Worm (Caenorhabditis elegans): Measurements from ENCODE around the gene srx-130.

- TF ChIP-seq mdl-1 (tag; optimal IDR thresholded peaks at IDR 0.05) (no peak), dpl-1 (GFP tag; optimal IDR thresholded peaks at IDR 0.05) (no peak), pag-3 (tag; optimal IDR thresholded peaks at IDR 0.05; ENCODE audit: borderline replicate concordance, insufficient read depth) (no peak), fkh-10 (GFP tag; optimal IDR thresholded peaks at IDR 0.05) (no peak), hpl-2 (GFP tag; optimal IDR thresholded peaks at IDR 0.05) (no peak), lin-14 (GFP tag; optimal IDR thresholded peaks at IDR 0.05) (no peak), elt-2 (tag; optimal IDR thresholded peaks at IDR 0.05) (no peak), ama-1 (optimal IDR thresholded peaks at IDR 0.05) (no peak), ceh-90 (tag; optimal IDR thresholded peaks at IDR 0.05) (no peak), ces-1 (GFP tag; optimal IDR thresholded peaks at IDR 0.05) (no peak), ceh-82 (tag; optimal IDR thresholded peaks at IDR 0.05) (no peak), nhr-77 (tag; optimal IDR thresholded peaks at IDR 0.05) (no peak), skn-1 (tag; optimal IDR thresholded peaks at IDR 0.05) (no peak), nhr-11 (tag; optimal IDR thresholded peaks at IDR 0.05) (no peak)
Measured at ce11 chrV:13850170-13850569, 6.9 kb downstream of the srx-130 start, which contains the start of gene hpx-2.

Measured in whole organism, L1 larva.